Worm (Caenorhabditis elegans) whole organism, mixed stage, embryonic: ENCODE data around the gene arrd-14.

Experiments used
- ceh-43 ChIP-seq: fragments of 200-800 bp; sonication (Bioruptor generic); optimal IDR thresholded peaks from 2 replicates; lab custom pipeline; 2018; ENCODE audit warnings: mild to moderate bottlenecking, missing genetic modification characterization, moderate library complexity, missing compliant biosample characterization
- ceh-83 ChIP-seq: fragments of 200-800 bp; sonication (Bioruptor generic); optimal IDR thresholded peaks from 2 replicates; lab custom pipeline; 2018; ENCODE audit warnings: mild to moderate bottlenecking, missing genetic modification characterization, missing compliant biosample characterization
- cnd-1 ChIP-seq: fragments of 200-800 bp; sonication (Bioruptor generic); optimal IDR thresholded peaks from 2 replicates; lab custom pipeline; 2018; ENCODE audit warnings: mild to moderate bottlenecking, missing genetic modification characterization, missing compliant biosample characterization
- elt-3 ChIP-seq: fragments of 150-350 bp; optimal IDR thresholded peaks from 2 replicates; lab custom pipeline; 2014; ENCODE audit warnings: missing biosample characterization, missing genetic modification characterization
- mls-2 ChIP-seq: sonication (generic microtip); optimal IDR thresholded peaks from 2 replicates; lab custom pipeline; 2016; ENCODE audit warnings: mild to moderate bottlenecking, missing genetic modification characterization, moderate library complexity, missing compliant biosample characterization
- nhr-237 ChIP-seq: fragments of 150-350 bp; optimal IDR thresholded peaks from 2 replicates; lab custom pipeline; 2014; ENCODE audit warnings: missing biosample characterization, missing genetic modification characterization
- tbx-8 ChIP-seq: fragments of 200-800 bp; sonication (Bioruptor generic); optimal IDR thresholded peaks from 2 replicates; lab custom pipeline; 2018; ENCODE audit warnings: mild to moderate bottlenecking, missing genetic modification characterization, moderate library complexity, missing compliant biosample characterization
- unc-39 ChIP-seq: fragments of 150-350 bp; optimal IDR thresholded peaks from 2 replicates; lab custom pipeline; 2014; ENCODE audit warnings: missing biosample characterization, missing genetic modification characterization

- no peak for TF ChIP-seq ceh-43
- TF ChIP-seq cnd-1 (tag; lab: Kevin White, UChicago), result no peak
- TF ChIP-seq nhr-237 (tag; lab: Kevin White, UChicago), result no peak
- TF ChIP-seq tbx-8 (GFP tag; lab: Kevin White, UChicago), result no peak
- TF ChIP-seq ceh-83 (GFP tag; lab: Kevin White, UChicago), result peak; percentile 23
- TF ChIP-seq unc-39 (tag; lab: Kevin White, UChicago), result no peak
- no peak for TF ChIP-seq elt-3 (tag; lab: Kevin White, UChicago)
- no peak for TF ChIP-seq mls-2
Measured at ce11 chrII:13785582-13785981, 33.5 kb downstream of the arrd-14 start.
